Fruit fly (Drosophila melanogaster) whole organism, prepupa: ENCODE measurements around the gene hfw.
A peak's percentile ranks its signal among the peaks of the same experiment; 100 is the strongest.

Experiments
- Blimp-1 ChIP-seq: fragments of 200-800 bp; sonication (Bioruptor generic); optimal IDR thresholded peaks from 3 replicates; lab custom pipeline; 2017; ENCODE audit warnings: missing biosample characterization, missing genetic modification characterization, mild to moderate bottlenecking, moderate library complexity, missing genetic modification reagents
- CG10669 ChIP-seq: fragments of 200-800 bp; sonication (Bioruptor generic); optimal IDR thresholded peaks from 3 replicates; lab custom pipeline; 2018; ENCODE audit warnings: missing biosample characterization, mild to moderate bottlenecking, missing genetic modification characterization, moderate library complexity
- CG11294 ChIP-seq: fragments of 200-800 bp; sonication (Bioruptor generic); IDR thresholded peaks from 2 replicates; pipeline ENCODE4 v1.3.6; 2022; ENCODE audit warnings: missing biosample characterization, missing genetic modification characterization
- CG11902 ChIP-seq: fragments of 200-800 bp; sonication (Bioruptor generic); optimal IDR thresholded peaks from 3 replicates; lab custom pipeline; 2016; ENCODE audit warnings: missing biosample characterization, missing genetic modification characterization
- CG15336 ChIP-seq: fragments of 200-800 bp; sonication (Bioruptor generic); IDR thresholded peaks from 2 replicates; pipeline ENCODE4 v1.3.6; 2022; ENCODE audit warnings: missing biosample characterization, missing genetic modification characterization
- CG32006 ChIP-seq: fragments of 200-800 bp; sonication (Bioruptor generic); optimal IDR thresholded peaks from 3 replicates; lab custom pipeline; 2017; ENCODE audit warnings: missing biosample characterization, mild to moderate bottlenecking, missing genetic modification characterization
- CG34406 ChIP-seq: fragments of 200-800 bp; sonication (Bioruptor generic); optimal IDR thresholded peaks from 3 replicates; lab custom pipeline; 2016; ENCODE audit warnings: missing biosample characterization, missing genetic modification characterization
- CG6163 ChIP-seq: fragments of 200-800 bp; sonication (Bioruptor generic); IDR thresholded peaks from 3 replicates; pipeline ENCODE4 v1.3.6; 2022; ENCODE audit warnings: missing biosample characterization, missing genetic modification characterization
- CG6792 ChIP-seq: fragments of 200-800 bp; sonication (Bioruptor generic); optimal IDR thresholded peaks from 3 replicates; lab custom pipeline; 2016; ENCODE audit warnings: missing biosample characterization, missing genetic modification characterization
- CG6808 ChIP-seq: fragments of 200-800 bp; sonication (Bioruptor generic); optimal IDR thresholded peaks from 3 replicates; lab custom pipeline; 2017; ENCODE audit warnings: missing biosample characterization, missing genetic modification characterization, mild to moderate bottlenecking, moderate library complexity, missing genetic modification reagents
- CG8319 ChIP-seq: fragments of 200-800 bp; sonication (Bioruptor generic); optimal IDR thresholded peaks from 3 replicates; lab custom pipeline; 2016; ENCODE audit warnings: missing biosample characterization, missing genetic modification characterization
- CG8632 ChIP-seq: fragments of 200-800 bp; sonication (Bioruptor generic); optimal IDR thresholded peaks from 3 replicates; lab custom pipeline; 2016; ENCODE audit warnings: missing biosample characterization, missing genetic modification characterization
- Eip75B ChIP-seq: fragments of 200-800 bp; sonication (Bioruptor generic); optimal IDR thresholded peaks from 3 replicates; lab custom pipeline; 2016; ENCODE audit warnings: missing biosample characterization, missing genetic modification characterization
- Eip78C ChIP-seq: fragments of 200-800 bp; sonication (Bioruptor generic); peaks from one replicate; lab custom pipeline; 2016; ENCODE audit warnings: missing biosample characterization, missing genetic modification characterization
- Eip93F ChIP-seq: fragments of 200-800 bp; sonication (Bioruptor generic); optimal IDR thresholded peaks from 2 replicates; lab custom pipeline; 2016; ENCODE audit warnings: missing biosample characterization, mild to moderate bottlenecking, missing genetic modification characterization
- Ets21C ChIP-seq: fragments of 200-800 bp; sonication (Bioruptor generic); optimal IDR thresholded peaks from 3 replicates; lab custom pipeline; 2016; ENCODE audit warnings: missing biosample characterization, missing genetic modification characterization
- Ets96B ChIP-seq: fragments of 200-800 bp; optimal IDR thresholded peaks from 2 replicates; lab custom pipeline; 2019; ENCODE audit warnings: missing biosample characterization, mild to moderate bottlenecking, missing genetic modification characterization, moderate library complexity
- Gug ChIP-seq: fragments of 200-800 bp; sonication (Bioruptor generic); IDR thresholded peaks from 2 replicates; pipeline ENCODE4 v1.3.6; 2022; ENCODE audit warnings: missing biosample characterization, missing genetic modification characterization
- Hr39 ChIP-seq: fragments of 200-800 bp; sonication (Bioruptor generic); optimal IDR thresholded peaks from 2 replicates; lab custom pipeline; 2016; ENCODE audit warnings: missing biosample characterization, missing genetic modification characterization
- OdsH ChIP-seq: fragments of 200-800 bp; sonication (Bioruptor generic); optimal IDR thresholded peaks from 3 replicates; lab custom pipeline; 2016; ENCODE audit warnings: missing biosample characterization, missing genetic modification characterization
- Sox14 ChIP-seq: fragments of 200-800 bp; sonication (Bioruptor generic); optimal IDR thresholded peaks from 3 replicates; lab custom pipeline; 2016; ENCODE audit warnings: missing biosample characterization, missing genetic modification characterization
- cyc ChIP-seq: fragments of 200-800 bp; sonication (Bioruptor generic); optimal IDR thresholded peaks from 3 replicates; lab custom pipeline; 2016; ENCODE audit warnings: missing biosample characterization, missing genetic modification characterization
- dac ChIP-seq: fragments of 200-800 bp; sonication (Bioruptor generic); optimal IDR thresholded peaks from 2 replicates; lab custom pipeline; 2017; ENCODE audit warnings: missing biosample characterization, mild to moderate bottlenecking, missing genetic modification characterization
- dsx ChIP-seq: fragments of 200-800 bp; optimal IDR thresholded peaks from 3 replicates; lab custom pipeline; 2019; ENCODE audit warnings: missing biosample characterization, mild to moderate bottlenecking, missing genetic modification characterization, moderate library complexity; ENCODE audit not compliant: poor library complexity, severe bottlenecking
- esn ChIP-seq: fragments of 200-800 bp; sonication (Bioruptor generic); optimal IDR thresholded peaks from 2 replicates; lab custom pipeline; 2016; ENCODE audit warnings: missing biosample characterization, mild to moderate bottlenecking, missing genetic modification characterization, moderate library complexity
- fd59A ChIP-seq: fragments of 200-800 bp; sonication (Bioruptor generic); optimal IDR thresholded peaks from 2 replicates; lab custom pipeline; 2017; ENCODE audit warnings: missing biosample characterization, mild to moderate bottlenecking, missing genetic modification characterization, missing genetic modification reagents
- fkh ChIP-seq: fragments of 200-800 bp; sonication (Bioruptor generic); optimal IDR thresholded peaks from 3 replicates; lab custom pipeline; 2017; ENCODE audit warnings: missing biosample characterization, mild to moderate bottlenecking, missing genetic modification characterization, moderate library complexity
- lz ChIP-seq: fragments of 200-800 bp; sonication (Bioruptor generic); optimal IDR thresholded peaks from 3 replicates; lab custom pipeline; 2016; ENCODE audit warnings: missing biosample characterization, missing genetic modification characterization
- net ChIP-seq: fragments of 200-800 bp; sonication (Bioruptor generic); optimal IDR thresholded peaks from 3 replicates; lab custom pipeline; 2016; ENCODE audit warnings: missing biosample characterization, missing genetic modification characterization
- pdm3 ChIP-seq: fragments of 200-800 bp; sonication (Bioruptor generic); optimal IDR thresholded peaks from 3 replicates; lab custom pipeline; 2016; ENCODE audit warnings: missing biosample characterization, missing genetic modification characterization
- spab ChIP-seq: fragments of 200-800 bp; sonication (Bioruptor generic); optimal IDR thresholded peaks from 2 replicates; lab custom pipeline; 2017; ENCODE audit warnings: missing biosample characterization, mild to moderate bottlenecking, missing genetic modification characterization, missing genetic modification reagents
- ss ChIP-seq, 2 experiments: fragments of 200-800 bp; sonication (Bioruptor generic); optimal IDR thresholded peaks; 2 replicates in 1 of 2; 3 replicates in 1 of 2; lab custom pipeline; 2017 to 2018; ENCODE audit warnings: mild to moderate bottlenecking in 2 of 2, missing biosample characterization in 2 of 2, missing genetic modification characterization in 2 of 2, moderate library complexity in 1 of 2
- svp ChIP-seq: fragments of 200-800 bp; sonication (Bioruptor generic); peaks from one replicate; lab custom pipeline; 2016; ENCODE audit warnings: missing biosample characterization, missing genetic modification characterization
- topi ChIP-seq: fragments of 200-800 bp; sonication (Bioruptor generic); optimal IDR thresholded peaks from 3 replicates; lab custom pipeline; 2016; ENCODE audit warnings: missing biosample characterization, missing genetic modification characterization
- vri ChIP-seq: fragments of 200-800 bp; sonication (Bioruptor generic); optimal IDR thresholded peaks from 3 replicates; lab custom pipeline; 2016; ENCODE audit warnings: missing biosample characterization, mild to moderate bottlenecking, missing genetic modification characterization

The hfw gene

dm6 chrX:1705929-1706328 is 36.6 kb downstream of the hfw start:
- TF ChIP-seq Eip78C (GFP tag; lab: Kevin White, UChicago) (peak; percentile 16), CG6792 (GFP tag; lab: Kevin White, UChicago) (no peak), topi (GFP tag; lab: Kevin White, UChicago) (peak; percentile 32), dac (GFP tag; lab: Kevin White, UChicago) (no peak), Eip75B (GFP tag; lab: Kevin White, UChicago) (peak; percentile 27), cyc (GFP tag; lab: Kevin White, UChicago) (peak; percentile 4), OdsH (no peak), CG10669 (GFP tag; lab: Kevin White, UChicago) (peak; percentile 39), fkh (no peak), CG15336 (GFP tag; lab: Robert Waterston, UW) (0 out of 2 replicates have a peak, but pooled peaks have one; percentile 9), CG11902 (GFP tag; lab: Kevin White, UChicago) (no peak), svp (GFP tag; lab: Kevin White, UChicago) (peak; percentile 55), spab (peak; percentile 42), CG6163 (GFP tag; lab: Robert Waterston, UW) (no peak), net (GFP tag; lab: Kevin White, UChicago) (no peak), CG6808 (peak; percentile 50), Ets96B (peak; percentile 50), Blimp-1 (GFP tag; lab: Kevin White, UChicago) (no peak), CG8319 (GFP tag; lab: Kevin White, UChicago) (no peak), esn (GFP tag; lab: Kevin White, UChicago) (no peak), fd59A (GFP tag; lab: Kevin White, UChicago) (no peak)

DNA sequence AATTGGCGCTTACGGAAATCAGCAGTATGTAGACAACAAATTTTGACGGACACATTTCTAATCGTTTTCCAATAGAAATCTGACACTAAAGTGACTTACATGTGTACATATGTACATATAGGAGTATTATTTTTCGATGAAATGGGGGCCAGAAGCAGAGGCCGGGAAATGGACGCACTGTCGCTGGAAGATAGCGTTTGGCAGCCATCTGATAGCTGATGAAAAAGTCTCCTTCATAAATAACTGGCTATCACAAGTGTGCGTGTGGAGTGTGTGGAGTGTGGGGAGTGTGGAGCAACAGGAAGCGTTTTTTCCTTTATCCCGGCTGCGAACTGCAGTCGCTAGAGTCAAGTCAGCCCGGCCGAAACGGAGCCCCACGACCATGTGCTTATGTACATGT is 40.7 kb downstream of the hfw start, which contains the start of gene CG3795:
CG3795 (minus strand) TSS at position 101 of the 400 bp plus-strand sequence.
- TF ChIP-seq CG8319 (GFP tag; lab: Kevin White, UChicago): no peak
- TF ChIP-seq Gug (GFP tag; lab: Robert Waterston, UW): no peak
- TF ChIP-seq CG6163 (GFP tag; lab: Robert Waterston, UW): no peak
- no peak for TF ChIP-seq CG8632 (GFP tag; lab: Kevin White, UChicago)
- TF ChIP-seq Hr39 (GFP tag; lab: Kevin White, UChicago): no peak
- no peak for TF ChIP-seq CG32006
- TF ChIP-seq ss (GFP tag; optimal IDR thresholded peaks at IDR 0.05; lab: Kevin White, UChicago): no peak
- no peak for TF ChIP-seq Sox14 (GFP tag; lab: Kevin White, UChicago)
- no peak for TF ChIP-seq pdm3
- no peak for TF ChIP-seq Eip78C (GFP tag; lab: Kevin White, UChicago)
- no peak for TF ChIP-seq Eip75B (GFP tag; lab: Kevin White, UChicago)

DNA sequence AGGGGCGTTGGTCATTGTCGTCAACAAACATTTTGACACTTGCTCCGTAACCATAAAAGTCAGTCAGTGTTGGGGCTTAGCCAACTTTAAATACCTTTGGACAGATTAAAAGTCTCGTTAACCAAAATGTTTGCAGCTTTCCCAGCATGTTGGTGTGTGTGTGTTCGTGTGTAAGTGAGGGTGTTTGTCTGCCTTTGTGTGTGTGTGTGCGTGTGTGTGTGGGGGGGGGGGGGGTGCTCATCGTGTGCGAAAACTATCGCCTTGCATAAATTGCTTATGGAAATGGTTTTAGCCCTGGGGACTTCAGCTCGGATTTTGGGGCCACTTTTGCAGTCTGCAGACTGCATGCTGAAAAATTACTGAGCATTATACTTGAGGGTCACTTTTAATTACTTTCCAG is 45.5 kb downstream of the hfw start:
- no peak for TF ChIP-seq Eip78C (GFP tag; lab: Kevin White, UChicago)
- TF ChIP-seq Ets96B: no peak
- no peak for TF ChIP-seq dsx (GFP tag; lab: Kevin White, UChicago)
- TF ChIP-seq Eip75B (GFP tag; lab: Kevin White, UChicago): no peak
- no peak for TF ChIP-seq Gug (GFP tag; lab: Robert Waterston, UW)
- TF ChIP-seq CG11294: no peak
- no peak for TF ChIP-seq fd59A (GFP tag; lab: Kevin White, UChicago)
- TF ChIP-seq Ets21C (GFP tag; lab: Kevin White, UChicago): no peak
- no peak for TF ChIP-seq lz (GFP tag; lab: Kevin White, UChicago)
- TF ChIP-seq vri (GFP tag; lab: Kevin White, UChicago): no peak
- TF ChIP-seq Blimp-1 (GFP tag; lab: Kevin White, UChicago): no peak
- TF ChIP-seq OdsH: no peak
- TF ChIP-seq Eip93F (GFP tag; lab: Kevin White, UChicago): no peak
- TF ChIP-seq CG10669 (GFP tag; lab: Kevin White, UChicago): no peak
- no peak for TF ChIP-seq CG34406 (GFP tag; lab: Kevin White, UChicago)
